Fruit fly (Drosophila melanogaster) whole organism, embryonic: ENCODE data around the gene CG13481.

ENCODE experiments used
- BEAF-32 ChIP-seq: fragments of 200-800 bp; sonication (Bioruptor generic); optimal IDR thresholded peaks from 3 replicates; lab custom pipeline; 2017; ENCODE audit warnings: missing biosample characterization, missing genetic modification characterization, mild to moderate bottlenecking, moderate library complexity, missing genetic modification reagents
- Bdp1 ChIP-seq: fragments of 200-800 bp; sonication (Bioruptor generic); optimal IDR thresholded peaks from 3 replicates; lab custom pipeline; 2016; ENCODE audit warnings: missing biosample characterization, missing genetic modification characterization
- BtbVII ChIP-seq: fragments of 200-800 bp; sonication (Bioruptor generic); optimal IDR thresholded peaks from 3 replicates; lab custom pipeline; 2017; ENCODE audit warnings: missing biosample characterization, mild to moderate bottlenecking, missing genetic modification characterization
- CG10543 ChIP-seq: fragments of 200-800 bp; sonication (Bioruptor generic); optimal IDR thresholded peaks from 3 replicates; lab custom pipeline; 2017; ENCODE audit warnings: missing biosample characterization, mild to moderate bottlenecking, missing genetic modification characterization, moderate library complexity
- CG12391 ChIP-seq: fragments of 200-800 bp; sonication (Bioruptor generic); optimal IDR thresholded peaks from 3 replicates; lab custom pipeline; 2018; ENCODE audit warnings: missing biosample characterization, mild to moderate bottlenecking, missing genetic modification characterization, moderate library complexity
- CG13287 ChIP-seq: fragments of 200-800 bp; sonication (Bioruptor generic); IDR thresholded peaks from 2 replicates; pipeline ENCODE4 v1.3.6; 2022; ENCODE audit warnings: missing biosample characterization, missing genetic modification characterization; ENCODE audit not compliant: partially characterized antibody
- CG13624 ChIP-seq: fragments of 200-800 bp; sonication (Bioruptor generic); optimal IDR thresholded peaks from 2 replicates; lab custom pipeline; 2016; ENCODE audit warnings: missing biosample characterization, missing genetic modification characterization
- CG17361 ChIP-seq: fragments of 200-800 bp; sonication (Bioruptor generic); IDR thresholded peaks from 3 replicates; pipeline ENCODE4 v1.3.6; 2022; ENCODE audit warnings: missing biosample characterization, missing genetic modification characterization
- CG17612 ChIP-seq: fragments of 200-800 bp; sonication (Bioruptor generic); IDR thresholded peaks from 2 replicates; pipeline ENCODE4 v1.3.6; 2022; ENCODE audit warnings: missing biosample characterization, missing genetic modification characterization
- CG2116 ChIP-seq: fragments of 200-800 bp; sonication (Bioruptor generic); optimal IDR thresholded peaks from 3 replicates; lab custom pipeline; 2018; ENCODE audit warnings: missing biosample characterization, mild to moderate bottlenecking, missing genetic modification characterization
- CG34224 ChIP-seq: fragments of 200-800 bp; sonication (Bioruptor generic); IDR thresholded peaks from 3 replicates; pipeline ENCODE4 v1.3.6; 2022; ENCODE audit warnings: missing biosample characterization, missing genetic modification characterization; ENCODE audit not compliant: partially characterized antibody
- CG4404 ChIP-seq: fragments of 200-800 bp; sonication (Bioruptor generic); IDR thresholded peaks from 2 replicates; pipeline ENCODE4 v1.3.6; 2022; ENCODE audit warnings: missing biosample characterization, missing genetic modification characterization
- CG6654 ChIP-seq: fragments of 200-800 bp; sonication (Bioruptor generic); optimal IDR thresholded peaks from 2 replicates; lab custom pipeline; 2017; ENCODE audit warnings: missing biosample characterization, mild to moderate bottlenecking, missing genetic modification characterization
- CG7556 ChIP-seq: fragments of 200-800 bp; sonication (Bioruptor generic); optimal IDR thresholded peaks from 2 replicates; lab custom pipeline; 2017; ENCODE audit warnings: missing biosample characterization, mild to moderate bottlenecking, missing genetic modification characterization
- CG8944 ChIP-seq: fragments of 200-800 bp; sonication (Bioruptor generic); optimal IDR thresholded peaks from 3 replicates; lab custom pipeline; 2016; ENCODE audit warnings: missing biosample characterization, missing genetic modification characterization
- Drgx ChIP-seq: fragments of 200-800 bp; sonication (Bioruptor generic); IDR thresholded peaks from 2 replicates; pipeline ENCODE4 v1.3.6; 2022; ENCODE audit warnings: missing biosample characterization, missing genetic modification characterization
- ERR ChIP-seq: fragments of 200-800 bp; sonication (Bioruptor generic); optimal IDR thresholded peaks from 2 replicates; lab custom pipeline; 2016; ENCODE audit warnings: missing biosample characterization, missing genetic modification characterization
- Fer2 ChIP-seq: fragments of 200-800 bp; sonication (Bioruptor generic); optimal IDR thresholded peaks from 2 replicates; lab custom pipeline; 2018; ENCODE audit warnings: missing biosample characterization, mild to moderate bottlenecking, missing genetic modification characterization, moderate library complexity
- Hand ChIP-seq: fragments of 200-800 bp; sonication (Bioruptor generic); optimal IDR thresholded peaks from 2 replicates; lab custom pipeline; 2017; ENCODE audit warnings: mild to moderate bottlenecking, missing biosample characterization, missing genetic modification reagents, missing genetic modification characterization
- Mes4 ChIP-seq: fragments of 200-800 bp; sonication (Bioruptor generic); optimal IDR thresholded peaks from 2 replicates; lab custom pipeline; 2016; ENCODE audit warnings: missing biosample characterization, missing genetic modification characterization
- NC2β ChIP-seq: fragments of 200-800 bp; sonication (Bioruptor generic); optimal IDR thresholded peaks from 2 replicates; lab custom pipeline; 2016; ENCODE audit warnings: missing biosample characterization, missing genetic modification characterization
- Nf-YA ChIP-seq: fragments of 200-800 bp; sonication (Bioruptor generic); IDR thresholded peaks from 2 replicates; pipeline ENCODE4 v1.3.6; 2022; ENCODE audit warnings: missing biosample characterization, missing genetic modification characterization
- Scr ChIP-seq: fragments of 200-800 bp; sonication (Bioruptor generic); IDR thresholded peaks from 2 replicates; pipeline ENCODE4 v1.3.6; 2022; ENCODE audit warnings: missing biosample characterization, missing genetic modification characterization; ENCODE audit not compliant: partially characterized antibody
- Sry-β ChIP-seq: fragments of 200-800 bp; sonication (Bioruptor generic); optimal IDR thresholded peaks from 2 replicates; lab custom pipeline; 2018; ENCODE audit warnings: missing biosample characterization, mild to moderate bottlenecking, missing genetic modification characterization, moderate library complexity
- amos ChIP-seq: fragments of 200-800 bp; sonication (Bioruptor generic); IDR thresholded peaks from 2 replicates; pipeline ENCODE4 v1.3.6; 2022; ENCODE audit warnings: missing biosample characterization, missing genetic modification characterization; ENCODE audit not compliant: partially characterized antibody
- aop ChIP-seq: fragments of 200-800 bp; sonication (Bioruptor generic); IDR thresholded peaks from 2 replicates; pipeline ENCODE4 v1.3.6; 2022; ENCODE audit warnings: missing biosample characterization, missing genetic modification characterization
- bigmax ChIP-seq: fragments of 200-800 bp; sonication (Bioruptor generic); optimal IDR thresholded peaks from 2 replicates; lab custom pipeline; 2018; ENCODE audit warnings: missing biosample characterization, mild to moderate bottlenecking, missing genetic modification characterization
- cato ChIP-seq: fragments of 200-800 bp; sonication (Bioruptor generic); optimal IDR thresholded peaks from 2 replicates; lab custom pipeline; 2016; ENCODE audit warnings: missing biosample characterization, missing genetic modification characterization, borderline replicate concordance
- corto ChIP-seq: fragments of 200-800 bp; sonication (Bioruptor generic); optimal IDR thresholded peaks from 2 replicates; lab custom pipeline; 2016; ENCODE audit warnings: missing biosample characterization, mild to moderate bottlenecking, missing genetic modification characterization, moderate library complexity
- esg ChIP-seq: fragments of 200-800 bp; sonication (Bioruptor generic); conservative IDR thresholded peaks from 2 replicates; pipeline ENCODE4 v1.3.6; 2022; ENCODE audit warnings: missing biosample characterization, missing genetic modification characterization
- ewg ChIP-seq: fragments of 200-800 bp; sonication (Bioruptor generic); optimal IDR thresholded peaks from 3 replicates; lab custom pipeline; 2017; ENCODE audit warnings: mild to moderate bottlenecking, missing biosample characterization, missing genetic modification reagents, missing genetic modification characterization
- fd3F ChIP-seq: fragments of 200-800 bp; sonication (Bioruptor generic); optimal IDR thresholded peaks from 2 replicates; lab custom pipeline; 2018; ENCODE audit warnings: missing biosample characterization, mild to moderate bottlenecking, missing genetic modification characterization, moderate library complexity
- fd96Cb ChIP-seq: fragments of 200-800 bp; sonication (Bioruptor generic); optimal IDR thresholded peaks from 2 replicates; lab custom pipeline; 2018; ENCODE audit warnings: missing biosample characterization, mild to moderate bottlenecking, missing genetic modification characterization, moderate library complexity
- grau ChIP-seq: fragments of 200-800 bp; optimal IDR thresholded peaks from 3 replicates; lab custom pipeline; 2019; ENCODE audit warnings: missing biosample characterization, mild to moderate bottlenecking, missing genetic modification characterization, moderate library complexity
- grn ChIP-seq: fragments of 200-800 bp; sonication (Bioruptor generic); optimal IDR thresholded peaks from 3 replicates; lab custom pipeline; 2017; ENCODE audit warnings: missing biosample characterization, missing genetic modification characterization
- gsb ChIP-seq: fragments of 200-800 bp; sonication (Bioruptor generic); IDR thresholded peaks from 2 replicates; pipeline ENCODE4 v1.3.6; 2022; ENCODE audit warnings: missing biosample characterization, missing genetic modification characterization
- her ChIP-seq: fragments of 200-800 bp; sonication (Bioruptor generic); optimal IDR thresholded peaks from 2 replicates; lab custom pipeline; 2016; ENCODE audit warnings: missing biosample characterization, missing genetic modification characterization
- kay ChIP-seq: fragments of 200-800 bp; sonication (Bioruptor generic); optimal IDR thresholded peaks from 2 replicates; lab custom pipeline; 2016; ENCODE audit warnings: missing biosample characterization, missing genetic modification characterization
- pan ChIP-seq, 4 experiments: fragments of >200 bp in 3 of 4; fragments of 200-800 bp in 1 of 4; sonication (Bioruptor generic) in 1 of 4; optimal IDR thresholded peaks in 3 of 4; IDR thresholded peaks in 1 of 4; 2 replicates each; pipeline versions ENCODE4 v1.3.6 to Lab custom; 2017 to 2022; ENCODE audit warnings: missing biosample characterization in 2 of 4, missing genetic modification characterization in 2 of 4, mixed read lengths in 1 of 4
- pros ChIP-seq: fragments of 200-800 bp; sonication (Bioruptor generic); optimal IDR thresholded peaks from 3 replicates; lab custom pipeline; 2019; ENCODE audit warnings: missing biosample characterization, mild to moderate bottlenecking, missing genetic modification characterization, moderate library complexity
- ranshi ChIP-seq: fragments of 200-800 bp; sonication (Bioruptor generic); IDR thresholded peaks from 2 replicates; pipeline ENCODE4 v1.3.6; 2022; ENCODE audit warnings: missing biosample characterization, missing genetic modification characterization
- row ChIP-seq: fragments of 200-800 bp; sonication (Bioruptor generic); IDR thresholded peaks from 3 replicates; pipeline ENCODE4 v1.3.6; 2022; ENCODE audit warnings: missing biosample characterization, missing genetic modification characterization
- schlank ChIP-seq: fragments of 200-800 bp; sonication (Bioruptor generic); optimal IDR thresholded peaks from 2 replicates; lab custom pipeline; 2018; ENCODE audit warnings: missing biosample characterization, mild to moderate bottlenecking, missing genetic modification characterization
- sima ChIP-seq: fragments of 200-800 bp; sonication (Bioruptor generic); optimal IDR thresholded peaks from 2 replicates; lab custom pipeline; 2016; ENCODE audit warnings: missing biosample characterization, missing genetic modification characterization
- sqz ChIP-seq: fragments of 200-800 bp; sonication (Bioruptor generic); optimal IDR thresholded peaks from 3 replicates; lab custom pipeline; 2018; ENCODE audit warnings: missing biosample characterization, mild to moderate bottlenecking, missing genetic modification characterization
- tgo ChIP-seq: fragments of 200-800 bp; sonication (Bioruptor generic); IDR thresholded peaks from 3 replicates; pipeline ENCODE4 v1.3.6; 2022; ENCODE audit warnings: missing biosample characterization, missing genetic modification characterization
- tin ChIP-seq: fragments of 200-800 bp; sonication (Bioruptor generic); optimal IDR thresholded peaks from 3 replicates; lab custom pipeline; 2016; ENCODE audit warnings: missing biosample characterization, missing genetic modification characterization
- unc-4 ChIP-seq: fragments of 200-800 bp; sonication (Bioruptor generic); IDR thresholded peaks from 2 replicates; pipeline ENCODE4 v1.3.6; 2022; ENCODE audit warnings: missing biosample characterization, missing genetic modification characterization; ENCODE audit not compliant: partially characterized antibody
- unpg ChIP-seq: fragments of 200-800 bp; sonication (Bioruptor generic); optimal IDR thresholded peaks from 3 replicates; lab custom pipeline; 2018; ENCODE audit warnings: missing biosample characterization, mild to moderate bottlenecking, missing genetic modification characterization, moderate library complexity
- wek ChIP-seq: fragments of 200-800 bp; sonication (Bioruptor generic); optimal IDR thresholded peaks from 3 replicates; lab custom pipeline; 2018; ENCODE audit warnings: missing biosample characterization, mild to moderate bottlenecking, missing genetic modification characterization, moderate library complexity

Gene CG13481

dm6 chr3L:14338886-14339285 lies 30.6 kb downstream of the CG13481 start:
- TF ChIP-seq Mes4 (GFP tag; lab: Kevin White, UChicago) (peak; percentile 52), BEAF-32 (GFP tag; lab: Kevin White, UChicago) (no peak), ERR (GFP tag; lab: Kevin White, UChicago) (peak; percentile 38), CG17361 (GFP tag; lab: Robert Waterston, UW) (peak; percentile 38; the same call in 1 of the 3 replicates), bigmax (GFP tag; lab: Kevin White, UChicago) (no peak), cato (no peak), CG13287 (GFP tag; lab: Robert Waterston, UW) (no peak), Drgx (GFP tag; lab: Robert Waterston, UW) (peak; percentile 90), Bdp1 (GFP tag; lab: Kevin White, UChicago) (peak; percentile 22), CG10543 (GFP tag; lab: Kevin White, UChicago) (no peak), CG6654 (GFP tag; lab: Kevin White, UChicago) (peak; percentile 12), Fer2 (no peak), unpg (GFP tag; lab: Kevin White, UChicago) (peak; percentile 73), CG34224 (GFP tag; lab: Robert Waterston, UW) (no peak), Sry-β (no peak), ranshi (peak; percentile 66), her (GFP tag; lab: Kevin White, UChicago) (peak; percentile 65), CG13624 (peak; percentile 42), tgo (GFP tag; lab: Robert Waterston, UW) (no peak; the same call in 2 of the 3 replicates), unc-4 (GFP tag; lab: Robert Waterston, UW) (no peak), NC2β (peak; percentile 47), wek (GFP tag; lab: Kevin White, UChicago) (peak; percentile 22), CG7556 (GFP tag; lab: Kevin White, UChicago) (peak; percentile 58), tin (GFP tag; lab: Kevin White, UChicago) (peak; percentile 66), CG4404 (peak; percentile 75), grn (GFP tag; lab: Kevin White, UChicago) (no peak), fd96Cb (tag; lab: Kevin White, UChicago) (peak; percentile 58), Nf-YA (GFP tag; lab: Robert Waterston, UW) (no peak), schlank (tag; lab: Kevin White, UChicago) (no peak), sima (peak; percentile 65), sqz (GFP tag; lab: Kevin White, UChicago) (no peak), kay (GFP tag; lab: Kevin White, UChicago) (no peak), Scr (no peak), corto (GFP tag; lab: Kevin White, UChicago) (no peak), pros (GFP tag; lab: Kevin White, UChicago) (no peak), esg (0 out of 2 replicates have a peak, but pooled peaks have one; percentile 16), grau (tag; lab: Kevin White, UChicago) (peak; percentile 59), CG12391 (peak; percentile 59), pan (optimal IDR thresholded peaks at IDR 0.05; lab: Kevin White, UChicago) (no peak), pan (GFP tag; optimal IDR thresholded peaks at IDR 0.05 in 1 of 2, IDR thresholded peaks at IDR 0.05 in 1 of 2) (peak in 1 of 2 experiments; percentile 71), amos (no peak), CG2116 (GFP tag; lab: Kevin White, UChicago) (peak; percentile 20), ewg (GFP tag; lab: Kevin White, UChicago) (peak; percentile 51), gsb (GFP tag; lab: Robert Waterston, UW) (no peak), CG8944 (GFP tag; lab: Kevin White, UChicago) (peak; percentile 63), fd3F (GFP tag; lab: Kevin White, UChicago) (no peak), Hand (no peak), aop (GFP tag; lab: Robert Waterston, UW) (no peak), row (GFP tag; lab: Robert Waterston, UW) (peak; percentile 66), BtbVII (GFP tag; lab: Kevin White, UChicago) (no peak), CG17612 (GFP tag; lab: Robert Waterston, UW) (no peak)
